Worm (Caenorhabditis elegans): ENCODE results near the gene dnj-23.
"Not testable (repeated sequence)": the region's sequence is repeated elsewhere in the genome, so short reads cannot be mapped to it uniquely, and the experiment has no call there.

ce11 chrII:9102623-9103022, 5.8 kb downstream of the dnj-23 start:
- not testable (repeated sequence) for TF ChIP-seq B0310.2, F13C5.2 (tag; optimal IDR thresholded peaks at IDR 0.05)
